Fruit fly (Drosophila melanogaster) S2 (cell line): ENCODE data around the gene Tsc1.
A peak's percentile ranks its signal among the peaks of the same experiment; 100 is the strongest.

Source experiments
- CG8478 ChIP-seq: fragments of >200 bp; optimal IDR thresholded peaks from 2 replicates; lab custom pipeline; 2018
- CTCF ChIP-seq, 2 experiments: fragments of >200 bp; optimal IDR thresholded peaks; 2 replicates each; lab custom pipeline; 2018

Tsc1 gene

dm6 chr3R:24130080-24130479 lies at the start of gene Tsc1, which contains the start of gene GatB:
Gene Tsc1 (plus strand): TSS chr3R:24130307.
Gene GatB (minus strand): TSS chr3R:24130255.
- peak in 1 of 2 experiments; percentile 12 for TF ChIP-seq CTCF (optimal IDR thresholded peaks at IDR 0.05; lab: Kevin White, UChicago)
- TF ChIP-seq CG8478 = no peak

- TF ChIP-seq CG8478 (no peak), CTCF (optimal IDR thresholded peaks at IDR 0.05; lab: Kevin White, UChicago) (no peak)
Observed at dm6 chr3R:24084975-24085374, 45.1 kb upstream of the Tsc1 start.

dm6 chr3R:24090143-24090542 lies 40.0 kb upstream of the Tsc1 start:
- TF ChIP-seq CTCF (optimal IDR thresholded peaks at IDR 0.05; lab: Kevin White, UChicago) (no peak), CG8478 (no peak)

dm6 chr3R:24091653-24092052 lies 38.5 kb upstream of the Tsc1 start:
- TF ChIP-seq CTCF (optimal IDR thresholded peaks at IDR 0.05; lab: Kevin White, UChicago) = no peak

- TF ChIP-seq CG8478 (no peak), CTCF (optimal IDR thresholded peaks at IDR 0.05; lab: Kevin White, UChicago) (no peak)
Observed at dm6 chr3R:24092590-24093151, 37.4 kb upstream of the Tsc1 start.

- TF ChIP-seq CTCF (optimal IDR thresholded peaks at IDR 0.05; lab: Kevin White, UChicago) (no peak), CG8478 (no peak)
Observed at dm6 chr3R:24093430-24093829, 36.7 kb upstream of the Tsc1 start.

dm6 chr3R:24099039-24100026 lies 30.8 kb upstream of the Tsc1 start:
- TF ChIP-seq CTCF (optimal IDR thresholded peaks at IDR 0.05; lab: Kevin White, UChicago) (no peak), CG8478 (no peak)

dm6 chr3R:24100717-24101116 lies 29.4 kb upstream of the Tsc1 start:
- TF ChIP-seq CG8478 = no peak
- no peak for TF ChIP-seq CTCF (optimal IDR thresholded peaks at IDR 0.05; lab: Kevin White, UChicago)

dm6 chr3R:24101437-24101836 lies 28.7 kb upstream of the Tsc1 start:
- no peak for TF ChIP-seq CG8478
- no peak for TF ChIP-seq CTCF (optimal IDR thresholded peaks at IDR 0.05; lab: Kevin White, UChicago)

- no peak for TF ChIP-seq CTCF (optimal IDR thresholded peaks at IDR 0.05; lab: Kevin White, UChicago)
- TF ChIP-seq CG8478 = no peak
Observed at dm6 chr3R:24102387-24102786, 27.7 kb upstream of the Tsc1 start.

dm6 chr3R:24103708-24104107 lies 26.4 kb upstream of the Tsc1 start:
- no peak for TF ChIP-seq CTCF (optimal IDR thresholded peaks at IDR 0.05; lab: Kevin White, UChicago)

dm6 chr3R:24104471-24105311 lies 25.4 kb upstream of the Tsc1 start:
- TF ChIP-seq CG8478 (no peak), CTCF (optimal IDR thresholded peaks at IDR 0.05; lab: Kevin White, UChicago) (no peak)

- TF ChIP-seq CG8478 (no peak), CTCF (optimal IDR thresholded peaks at IDR 0.05; lab: Kevin White, UChicago) (peak in 1 of 2 experiments; percentile 34)
Observed at dm6 chr3R:24105312-24105902, 24.7 kb upstream of the Tsc1 start, which contains the start of gene Syx1A. Gene Syx1A (minus strand): TSS chr3R:24105763.

dm6 chr3R:24106059-24106631 lies 24.0 kb upstream of the Tsc1 start:
- no peak for TF ChIP-seq CG8478
- no peak for TF ChIP-seq CTCF (optimal IDR thresholded peaks at IDR 0.05; lab: Kevin White, UChicago)
